Worm (Caenorhabditis elegans): ENCODE data around the gene C44H9.7.

The C44H9.7 gene

DNA sequence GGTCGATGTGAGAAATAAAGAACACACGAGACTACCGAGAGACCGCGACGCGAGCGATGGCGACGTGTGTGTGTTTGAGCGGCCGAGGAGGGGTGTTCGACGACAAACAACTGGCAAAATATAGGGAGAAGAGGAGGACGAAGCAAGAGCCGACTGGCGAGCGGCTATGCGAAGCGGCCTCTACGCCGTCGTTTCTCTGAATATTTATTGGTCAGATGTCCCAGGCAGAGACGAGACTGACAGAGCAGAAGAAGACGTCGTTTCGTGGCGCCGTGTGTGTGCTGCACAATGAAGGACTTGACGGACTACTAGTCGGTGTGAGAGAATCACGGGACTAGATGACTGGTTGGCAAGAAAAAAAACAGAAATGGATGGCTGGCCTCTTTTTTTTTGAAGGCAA lies 35.5 kb downstream of the C44H9.7 start (continued):
- no peak for TF ChIP-seq rec-8 (tag; optimal IDR thresholded peaks at IDR 0.05)

DNA sequence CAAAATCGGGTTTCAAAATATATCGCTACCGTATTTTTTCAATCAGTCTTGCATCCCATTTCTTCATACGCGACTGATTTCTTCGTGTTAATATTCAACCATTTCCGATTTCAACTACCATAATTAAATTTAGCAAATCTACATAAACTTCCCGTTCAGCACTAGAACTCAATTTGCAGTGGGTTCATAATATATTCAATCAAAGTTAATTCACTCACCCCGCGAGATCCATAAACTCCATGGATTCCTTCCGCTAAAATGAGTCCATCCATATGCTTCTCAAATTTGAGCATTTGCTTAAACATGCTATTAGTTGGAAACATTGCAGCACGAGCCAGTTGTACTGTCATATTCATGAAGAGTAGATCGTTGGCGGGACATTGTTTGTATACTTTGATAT lies 36.2 kb downstream of the C44H9.7 start:
- TF ChIP-seq unc-130 (GFP tag; optimal IDR thresholded peaks at IDR 0.05) (no peak), efl-1 (GFP tag; optimal IDR thresholded peaks at IDR 0.05) (no peak), F37B4.10 (GFP tag; IDR thresholded peaks at IDR 0.05) (no peak), Y67H2A.10 (GFP tag; conservative IDR thresholded peaks at IDR 0.05) (no peak), cebp-2 (GFP tag; IDR thresholded peaks at IDR 0.05) (no peak), rcor-1 (GFP tag; IDR thresholded peaks at IDR 0.05) (no peak), gei-17 (GFP tag; optimal IDR thresholded peaks at IDR 0.05) (no peak), dpff-1 (tag; optimal IDR thresholded peaks at IDR 0.05) (no peak)

DNA sequence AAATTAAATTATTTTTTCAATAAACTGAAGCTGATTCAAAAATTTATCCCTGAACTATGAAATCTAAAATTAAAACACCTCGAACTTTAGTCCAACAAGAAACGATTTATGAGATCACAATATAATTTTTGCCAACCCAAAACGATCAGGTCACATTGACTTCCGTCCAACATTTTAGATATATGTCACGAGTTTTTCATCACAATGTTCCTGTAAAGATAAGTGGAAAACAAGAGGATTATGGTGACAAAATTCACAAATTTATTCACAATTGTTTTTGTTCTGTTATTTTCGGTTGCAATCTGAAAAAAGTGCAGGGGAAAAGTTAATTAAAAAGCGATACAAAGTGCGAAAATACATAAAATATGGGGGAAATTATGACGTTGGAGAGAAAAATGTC lies 38.0 kb downstream of the C44H9.7 start:
- TF ChIP-seq D2030.7 (GFP tag; IDR thresholded peaks at IDR 0.05) (no peak), ama-1 (optimal IDR thresholded peaks at IDR 0.05) (no peak), ama-1 (GFP tag; optimal IDR thresholded peaks at IDR 0.05) (peak in 1 of 2 experiments; percentile 66)

DNA sequence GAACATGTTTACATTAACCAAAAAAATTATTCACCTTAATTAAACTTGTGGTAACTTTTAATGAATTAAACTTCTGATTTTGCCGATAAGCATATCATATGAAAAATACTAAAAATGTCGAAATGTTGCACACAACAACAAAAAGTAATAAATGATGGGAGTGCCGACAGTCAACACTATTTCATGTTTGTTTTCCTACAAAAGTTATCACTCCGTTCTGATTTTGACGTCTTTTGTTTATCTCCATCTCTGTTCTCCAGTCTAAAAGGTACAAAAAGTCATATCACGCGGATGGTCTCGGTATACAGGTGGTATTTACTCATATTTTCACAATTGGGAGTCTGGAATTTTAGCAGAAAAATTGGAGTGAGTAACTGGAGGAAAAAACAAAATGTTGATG lies 39.3 kb downstream of the C44H9.7 start:
- TF ChIP-seq hlh-12 (tag; optimal IDR thresholded peaks at IDR 0.05): no peak
- peak; percentile 9 for TF ChIP-seq pha-4 (tag; optimal IDR thresholded peaks at IDR 0.05)
- no peak for TF ChIP-seq bed-2 (GFP tag; IDR thresholded peaks at IDR 0.05)
- no peak for TF ChIP-seq lsy-27 (tag; optimal IDR thresholded peaks at IDR 0.05; ENCODE audit: borderline replicate concordance, insufficient read depth)

DNA sequence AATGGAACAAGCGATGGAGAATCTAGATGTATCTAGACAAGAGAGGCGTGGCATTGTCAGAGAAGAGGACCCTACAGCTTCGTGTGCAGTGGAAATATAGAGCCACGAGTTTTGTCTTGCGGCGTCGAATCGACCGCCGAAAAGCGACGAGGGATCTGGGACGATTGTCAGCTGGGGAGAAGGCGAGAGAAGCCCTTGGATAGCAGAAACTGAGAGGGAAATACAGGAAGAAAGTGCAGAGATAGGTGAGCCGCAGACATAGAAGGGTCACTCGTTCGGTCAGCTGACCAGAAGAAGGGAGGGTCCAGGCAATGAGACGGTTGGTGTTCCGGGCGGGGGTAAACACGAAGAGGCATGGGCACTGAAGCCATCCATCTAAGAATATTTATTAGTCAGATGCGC lies 40.2 kb downstream of the C44H9.7 start:
- peak; percentile 4 for TF ChIP-seq lin-54 (GFP tag; optimal IDR thresholded peaks at IDR 0.05)
- peak in 1 of 3 experiments; percentile 47 for TF ChIP-seq lin-35 (GFP tag; optimal IDR thresholded peaks at IDR 0.05)
- peak; percentile 93 for TF ChIP-seq K12H6.12 (tag; optimal IDR thresholded peaks at IDR 0.05)
- 0 out of 2 replicates have a peak, but pooled peaks have one; percentile 37 for TF ChIP-seq Y95B8A.8 (GFP tag; IDR thresholded peaks at IDR 0.05)
- TF ChIP-seq Y79H2A.3 (GFP tag; conservative IDR thresholded peaks at IDR 0.05): no peak
- peak; percentile 59; the same call in 1 of the 2 replicates for TF ChIP-seq egrh-3 (GFP tag; IDR thresholded peaks at IDR 0.05)
- no peak for TF ChIP-seq ztf-26 (tag; optimal IDR thresholded peaks at IDR 0.05)
- TF ChIP-seq efl-1 (GFP tag; optimal IDR thresholded peaks at IDR 0.05): no peak
- TF ChIP-seq sdz-38 (tag; optimal IDR thresholded peaks at IDR 0.05): no peak
- peak; percentile 73; the same call in 1 of the 2 replicates for TF ChIP-seq hmg-1.2 (GFP tag; IDR thresholded peaks at IDR 0.05)
- TF ChIP-seq ztf-18 (tag; optimal IDR thresholded peaks at IDR 0.05): peak; percentile 10
- TF ChIP-seq K11D2.4 (GFP tag; IDR thresholded peaks at IDR 0.05): peak; percentile 58
- TF ChIP-seq atf-7 (tag; optimal IDR thresholded peaks at IDR 0.05): peak; percentile 41
- peak; percentile 49; the same call in 1 of the 2 replicates for TF ChIP-seq cebp-1 (GFP tag; IDR thresholded peaks at IDR 0.05)
- peak; percentile 78 for TF ChIP-seq cebp-1 (tag; optimal IDR thresholded peaks at IDR 0.05)
- TF ChIP-seq mcd-1 (GFP tag; IDR thresholded peaks at IDR 0.05): peak; percentile 64; the same call in 1 of the 2 replicates
- TF ChIP-seq ceh-27 (GFP tag; optimal IDR thresholded peaks at IDR 0.05): peak; percentile 59
- peak; percentile 60 for TF ChIP-seq somi-1 (GFP tag; optimal IDR thresholded peaks at IDR 0.05)
- TF ChIP-seq let-526 (GFP tag; IDR thresholded peaks at IDR 0.05): 0 out of 2 replicates have a peak, but pooled peaks have one; percentile 6
- no peak for TF ChIP-seq F37B4.10 (GFP tag; IDR thresholded peaks at IDR 0.05)
- TF ChIP-seq F52B5.7 (tag; optimal IDR thresholded peaks at IDR 0.05): peak; percentile 31
- TF ChIP-seq chd-7 (tag; optimal IDR thresholded peaks at IDR 0.05): peak; percentile 52
- TF ChIP-seq ZK185.1 (tag; optimal IDR thresholded peaks at IDR 0.05; ENCODE audit: poor library complexity, severe bottlenecking): peak; percentile 36
- no peak for TF ChIP-seq sea-2 (GFP tag; IDR thresholded peaks at IDR 0.05)
- TF ChIP-seq rcor-1 (GFP tag; IDR thresholded peaks at IDR 0.05): peak; percentile 53; the same call in 1 of the 2 replicates
- no peak for TF ChIP-seq mes-4 (tag; optimal IDR thresholded peaks at IDR 0.05)
- peak; percentile 65 for TF ChIP-seq attf-5 (GFP tag; optimal IDR thresholded peaks at IDR 0.05)
- peak; percentile 33; the same call in 1 of the 2 replicates for TF ChIP-seq B0336.3 (GFP tag; IDR thresholded peaks at IDR 0.05)
- TF ChIP-seq snpc-4 (GFP tag; optimal IDR thresholded peaks at IDR 0.05): no peak
- peak in 3 of 4 experiments; percentile 10 to 35 (median 16) for TF ChIP-seq snpc-4 (tag; optimal IDR thresholded peaks at IDR 0.05)
